Worm (Caenorhabditis elegans) whole organism, L4/young adult: ENCODE results near the gene K06B9.6.
"Not testable (repeated sequence)": the region's sequence is repeated elsewhere in the genome, so short reads cannot be mapped to it uniquely, and the experiment has no call there.

Experiments
- dao-5 ChIP-seq: sonication (generic microtip); optimal IDR thresholded peaks from 2 replicates; lab custom pipeline; 2016; ENCODE audit warnings: missing genotype, missing genetic modification characterization, moderate library complexity, missing compliant biosample characterization
- him-1 ChIP-seq: sonication (generic microtip); optimal IDR thresholded peaks from 2 replicates; lab custom pipeline; 2016; ENCODE audit warnings: missing genotype, missing genetic modification reagents, missing genetic modification characterization, missing compliant biosample characterization

DNA sequence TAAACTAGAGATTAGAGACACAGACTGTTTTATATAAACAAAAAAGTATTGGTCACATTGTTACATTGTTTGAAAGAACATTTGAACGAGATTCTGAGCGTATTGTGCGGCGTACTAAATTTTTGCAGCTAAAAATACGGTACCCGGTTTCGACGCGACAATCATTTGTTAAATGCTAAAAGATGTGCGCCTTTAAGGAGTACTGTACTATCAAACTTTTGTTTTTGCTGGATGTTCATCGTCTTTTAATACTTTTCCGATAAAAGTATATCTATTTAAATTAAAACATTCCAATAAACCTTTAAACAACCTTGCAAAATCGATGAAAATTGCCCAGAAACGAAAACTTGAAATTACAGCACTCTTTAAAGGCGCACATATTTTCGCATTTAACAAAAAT, at the start of gene K06B9.6:
- TF ChIP-seq him-1, dao-5: not testable (repeated sequence)
